Worm (Caenorhabditis elegans): ENCODE measurements around the gene nhr-88.

DNA sequence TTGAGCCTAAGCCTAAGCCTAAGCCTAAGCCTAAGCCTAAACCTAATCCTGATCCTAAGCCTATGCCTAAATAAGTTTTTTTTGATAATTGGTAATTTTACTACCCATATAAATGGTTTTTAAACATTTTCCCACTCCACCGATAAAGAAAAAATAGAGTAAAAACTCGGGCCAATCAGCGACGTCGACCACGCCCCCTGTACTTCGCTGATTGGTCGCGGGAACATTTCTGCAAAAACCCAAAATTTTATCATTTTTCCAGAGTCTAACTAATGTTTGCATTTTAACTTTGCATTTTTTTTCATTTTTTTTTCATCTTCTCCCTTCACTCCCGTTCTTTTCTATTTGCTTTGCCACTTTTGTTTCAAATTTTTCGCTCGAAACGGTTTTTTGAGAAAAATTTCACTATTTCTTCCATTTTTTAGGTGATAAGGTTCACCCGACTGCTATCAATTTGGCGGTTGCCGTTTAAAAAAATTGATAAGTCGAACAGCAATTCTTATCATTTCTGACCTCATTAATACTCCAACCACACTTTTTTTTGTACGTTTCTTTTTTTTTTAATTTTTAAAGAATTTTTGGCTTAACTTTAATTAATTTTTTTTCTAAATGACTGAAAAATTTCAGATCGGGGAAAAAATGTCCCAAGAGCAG is 37.9 kb downstream of the nhr-88 start, which contains the start of gene C41H7.2:
- no peak for TF ChIP-seq lin-15B (tag; optimal IDR thresholded peaks at IDR 0.05)
- TF ChIP-seq mdl-1 (tag; optimal IDR thresholded peaks at IDR 0.05), result no peak
- no peak for TF ChIP-seq ceh-16 (tag; optimal IDR thresholded peaks at IDR 0.05)
- no peak for TF ChIP-seq sea-2 (GFP tag; optimal IDR thresholded peaks at IDR 0.05)
- TF ChIP-seq unc-39 (tag; optimal IDR thresholded peaks at IDR 0.05), result no peak
- no peak for TF ChIP-seq ztf-11 (tag; optimal IDR thresholded peaks at IDR 0.05)
- TF ChIP-seq ceh-28 (tag; optimal IDR thresholded peaks at IDR 0.05), result no peak

Data from whole organism, L3 larva.